Fruit fly (Drosophila melanogaster) whole organism, wandering third instar larva: ENCODE measurements around the gene mTerf5.

Experiments
- CG32264 ChIP-seq: fragments of 200-800 bp; sonication (Bioruptor generic); optimal IDR thresholded peaks from 2 replicates; lab custom pipeline; 2016; ENCODE audit warnings: missing biosample characterization, missing genetic modification characterization
- CG9705 ChIP-seq: fragments of 200-800 bp; sonication (Bioruptor generic); optimal IDR thresholded peaks from 2 replicates; lab custom pipeline; 2018; ENCODE audit warnings: missing biosample characterization, mild to moderate bottlenecking, missing genetic modification characterization
- Dfd ChIP-seq: fragments of >200 bp; optimal IDR thresholded peaks from 2 replicates; lab custom pipeline; 2017; ENCODE audit warnings: missing biosample characterization, missing genetic modification characterization
- Dif ChIP-seq: fragments of 200-275, 200-300 bp; sonication (Bioruptor generic); optimal IDR thresholded peaks from 2 replicates; lab custom pipeline; 2018; ENCODE audit warnings: missing biosample characterization, missing genetic modification characterization; ENCODE audit not compliant: partially characterized antibody
- GATAd ChIP-seq: sonication (Bioruptor generic); optimal IDR thresholded peaks from 2 replicates; lab custom pipeline; 2016; ENCODE audit warnings: missing biosample characterization, missing genetic modification characterization
- HLH106 ChIP-seq: fragments of 200-800 bp; optimal IDR thresholded peaks from 3 replicates; lab custom pipeline; 2019; ENCODE audit warnings: missing biosample characterization, mild to moderate bottlenecking, missing genetic modification characterization, moderate library complexity
- Hnf4 ChIP-seq: fragments of 200-800 bp; sonication (Bioruptor generic); optimal IDR thresholded peaks from 2 replicates; lab custom pipeline; 2016; ENCODE audit warnings: missing biosample characterization, mild to moderate bottlenecking, missing genetic modification characterization
- Hr78 ChIP-seq: fragments of >200 bp; optimal IDR thresholded peaks from 2 replicates; lab custom pipeline; 2017; ENCODE audit warnings: missing biosample characterization, missing genetic modification characterization
- Hr83 ChIP-seq: fragments of 200-300 bp; sonication (Bioruptor generic); optimal IDR thresholded peaks from 2 replicates; lab custom pipeline; 2016; ENCODE audit warnings: missing biosample characterization, mild to moderate bottlenecking, missing genetic modification characterization, moderate library complexity; ENCODE audit not compliant: poor library complexity, severe bottlenecking
- Jra ChIP-seq: sonication (Bioruptor generic); optimal IDR thresholded peaks from 2 replicates; lab custom pipeline; 2016; ENCODE audit warnings: missing biosample characterization, missing genetic modification characterization
- Mio ChIP-seq: sonication (Bioruptor generic); optimal IDR thresholded peaks from 2 replicates; lab custom pipeline; 2016; ENCODE audit warnings: missing biosample characterization, missing genetic modification characterization
- Myc ChIP-seq: fragments of >200 bp; optimal IDR thresholded peaks from 2 replicates; lab custom pipeline; 2017
- N ChIP-seq: fragments of >200 bp; optimal IDR thresholded peaks from 2 replicates; lab custom pipeline; 2018; ENCODE audit warnings: missing biosample characterization, missing external identifiers, missing genetic modification characterization
- OdsH ChIP-seq: fragments of 200-800 bp; sonication (Bioruptor generic); optimal IDR thresholded peaks from 2 replicates; lab custom pipeline; 2016; ENCODE audit warnings: missing biosample characterization, mild to moderate bottlenecking, missing genetic modification characterization
- Rel ChIP-seq, 2 experiments: fragments of 200-800 bp; sonication (Bioruptor generic) in 1 of 2; optimal IDR thresholded peaks; 2 replicates in 1 of 2; 3 replicates in 1 of 2; lab custom pipeline; 2016 to 2019; ENCODE audit warnings: mild to moderate bottlenecking in 2 of 2, missing biosample characterization in 2 of 2, missing genetic modification characterization in 2 of 2, moderate library complexity in 1 of 2
- Sp1 ChIP-seq: fragments of 200-800 bp; sonication (Bioruptor generic); optimal IDR thresholded peaks from 3 replicates; lab custom pipeline; 2019; ENCODE audit warnings: missing biosample characterization, mild to moderate bottlenecking, missing genetic modification characterization, moderate library complexity
- Vsx2 ChIP-seq: fragments of 200-300, 225-300 bp; sonication (Bioruptor generic); optimal IDR thresholded peaks from 2 replicates; lab custom pipeline; 2018; ENCODE audit warnings: missing biosample characterization, missing genetic modification characterization; ENCODE audit not compliant: partially characterized antibody
- br ChIP-seq: fragments of 200-800 bp; sonication (Bioruptor generic); optimal IDR thresholded peaks from 2 replicates; lab custom pipeline; 2016; ENCODE audit warnings: missing biosample characterization, missing genetic modification characterization
- brk ChIP-seq: fragments of 200-800 bp; sonication (Bioruptor generic); optimal IDR thresholded peaks from 2 replicates; lab custom pipeline; 2016; ENCODE audit warnings: missing biosample characterization, mild to moderate bottlenecking, missing genetic modification characterization
- dl ChIP-seq, 2 experiments: fragments of 175-275, 200-275 bp in 1 of 2; fragments of 200-275 bp in 1 of 2; sonication (Bioruptor generic); optimal IDR thresholded peaks; lab custom pipeline; 2018; ENCODE audit warnings: mild to moderate bottlenecking in 2 of 2, missing biosample characterization in 2 of 2, missing genetic modification characterization in 2 of 2, moderate library complexity in 2 of 2; ENCODE audit not compliant: partially characterized antibody in 2 of 2, insufficient read depth in 1 of 2
- dmrt93B ChIP-seq: fragments of 200-800 bp; sonication (Bioruptor generic); optimal IDR thresholded peaks from 2 replicates; lab custom pipeline; 2018; ENCODE audit warnings: missing biosample characterization, mild to moderate bottlenecking, missing genetic modification characterization
- dsf ChIP-seq: sonication (Bioruptor generic); optimal IDR thresholded peaks from 2 replicates; lab custom pipeline; 2016; ENCODE audit warnings: missing biosample characterization, missing genetic modification characterization, borderline replicate concordance
- foxo ChIP-seq, 2 experiments: fragments of 200-800 bp; sonication (Bioruptor generic); optimal IDR thresholded peaks; 2 replicates in 1 of 2; 3 replicates in 1 of 2; lab custom pipeline; 2016 to 2017; ENCODE audit warnings: missing biosample characterization in 2 of 2, missing genetic modification characterization in 2 of 2
- fru ChIP-seq: fragments of 200-800 bp; sonication (Bioruptor generic); optimal IDR thresholded peaks from 3 replicates; lab custom pipeline; 2016; ENCODE audit warnings: missing biosample characterization, mild to moderate bottlenecking, missing genetic modification characterization
- h ChIP-seq: fragments of 200-800 bp; sonication (Bioruptor generic); optimal IDR thresholded peaks from 3 replicates; lab custom pipeline; 2016; ENCODE audit warnings: missing biosample characterization, mild to moderate bottlenecking, missing genetic modification characterization
- jim ChIP-seq: fragments of 175-275, 200-325 bp; sonication (Bioruptor generic); optimal IDR thresholded peaks from 2 replicates; lab custom pipeline; 2016; ENCODE audit warnings: missing biosample characterization, mild to moderate bottlenecking, missing genetic modification characterization
- pan ChIP-seq: fragments of >200 bp; optimal IDR thresholded peaks from 2 replicates; lab custom pipeline; 2017
- psq ChIP-seq: fragments of 200-800 bp; sonication (Bioruptor generic); optimal IDR thresholded peaks from 3 replicates; lab custom pipeline; 2017; ENCODE audit warnings: missing biosample characterization, mild to moderate bottlenecking, missing genetic modification characterization, moderate library complexity
- rgr ChIP-seq: fragments of 200-800 bp; sonication (Bioruptor generic); optimal IDR thresholded peaks from 3 replicates; lab custom pipeline; 2016; ENCODE audit warnings: missing biosample characterization, mild to moderate bottlenecking, missing genetic modification characterization
- sage ChIP-seq: fragments of 200-800 bp; sonication (Bioruptor generic); optimal IDR thresholded peaks from 2 replicates; lab custom pipeline; 2016; ENCODE audit warnings: missing biosample characterization, mild to moderate bottlenecking, missing genetic modification characterization
- sv ChIP-seq: fragments of 200-800 bp; sonication (Bioruptor generic); optimal IDR thresholded peaks from 3 replicates; lab custom pipeline; 2016; ENCODE audit warnings: missing biosample characterization, missing genetic modification characterization
- tai ChIP-seq: sonication (Bioruptor generic); optimal IDR thresholded peaks from 2 replicates; lab custom pipeline; 2016; ENCODE audit warnings: missing biosample characterization, missing genetic modification characterization
- usp ChIP-seq: fragments of >200 bp; optimal IDR thresholded peaks from 2 replicates; lab custom pipeline; 2017; ENCODE audit warnings: missing biosample characterization, missing genetic modification characterization
- woc ChIP-seq: sonication (Bioruptor generic); optimal IDR thresholded peaks from 2 replicates; lab custom pipeline; 2016; ENCODE audit warnings: missing biosample characterization, mild to moderate bottlenecking, missing genetic modification characterization

Gene mTerf5

dm6 chr3R:18208479-18208878, 15.0 kb downstream of the mTerf5 start, which contains the start of gene CG44158:
Gene CG44158, plus strand, starts transcription at chr3R:18208779.
- TF ChIP-seq CG9705 (GFP tag; lab: Kevin White, UChicago), result no peak
- TF ChIP-seq CG32264 (GFP tag; lab: Kevin White, UChicago), result no peak
- TF ChIP-seq psq, result no peak
- no peak for TF ChIP-seq pan
- TF ChIP-seq HLH106, result no peak
- no peak for TF ChIP-seq Sp1 (GFP tag; lab: Kevin White, UChicago)
- TF ChIP-seq br (GFP tag; lab: Kevin White, UChicago), result no peak
- no peak for TF ChIP-seq Hr83 (GFP tag; lab: Kevin White, UChicago)
- no peak for TF ChIP-seq GATAd
- no peak for TF ChIP-seq usp
- no peak for TF ChIP-seq Rel (GFP tag; optimal IDR thresholded peaks at IDR 0.05; lab: Kevin White, UChicago)
- TF ChIP-seq Rel (tag; optimal IDR thresholded peaks at IDR 0.05; lab: Kevin White, UChicago), result no peak
- TF ChIP-seq, all 38 proteins: peak for 0

dm6 chr3R:18199885-18200249, 23.6 kb downstream of the mTerf5 start:
- TF ChIP-seq Rel (GFP tag; optimal IDR thresholded peaks at IDR 0.05; lab: Kevin White, UChicago) (no peak), Rel (tag; optimal IDR thresholded peaks at IDR 0.05; lab: Kevin White, UChicago) (peak; percentile 80), Hnf4 (no peak), jim (GFP tag; lab: Kevin White, UChicago) (no peak), woc (no peak), Mio (no peak)

dm6 chr3R:18199177-18199884, 24.2 kb downstream of the mTerf5 start, which contains the start of the genes Ssdp and CG7985:
Gene Ssdp, minus strand, starts transcription at chr3R:18199595.
Gene CG7985, plus strand, starts transcription at chr3R:18199857.
- TF ChIP-seq woc, result peak; percentile 2
- TF ChIP-seq Vsx2 (GFP tag; lab: Kevin White, UChicago), result peak; percentile 11
- no peak for TF ChIP-seq sv (GFP tag; lab: Kevin White, UChicago)
- peak; percentile 3 for TF ChIP-seq br (GFP tag; lab: Kevin White, UChicago)
- no peak for TF ChIP-seq rgr (GFP tag; lab: Kevin White, UChicago)
- TF ChIP-seq sage (GFP tag; lab: Kevin White, UChicago), result no peak
- TF ChIP-seq Hr78 (GFP tag; lab: Kevin White, UChicago), result no peak
- TF ChIP-seq Hr83 (GFP tag; lab: Kevin White, UChicago), result no peak
- TF ChIP-seq HLH106, result no peak
- TF ChIP-seq tai (GFP tag; lab: Kevin White, UChicago), result no peak
- TF ChIP-seq Mio, result no peak
- peak; percentile 97 for TF ChIP-seq psq
- TF ChIP-seq h (GFP tag; lab: Kevin White, UChicago), result peak; percentile 31
- no peak for TF ChIP-seq Myc (lab: Kevin White, UChicago)
- no peak for TF ChIP-seq dl (GFP tag; optimal IDR thresholded peaks at IDR 0.05; lab: Kevin White, UChicago; ENCODE audit: insufficient read depth in 1 of 2, partially characterized antibody in 2 of 2)
- no peak for TF ChIP-seq dmrt93B

dm6 chr3R:18198518-18199118, 24.9 kb downstream of the mTerf5 start:
- peak; percentile 64 for TF ChIP-seq dsf (GFP tag; lab: Kevin White, UChicago)
- peak; percentile 95 to 98 for TF ChIP-seq dl (GFP tag; optimal IDR thresholded peaks at IDR 0.05; lab: Kevin White, UChicago; ENCODE audit: insufficient read depth in 1 of 2, partially characterized antibody in 2 of 2)
- peak; percentile 38 for TF ChIP-seq Hnf4
- TF ChIP-seq h (GFP tag; lab: Kevin White, UChicago), result peak; percentile 80
- TF ChIP-seq Rel (GFP tag; optimal IDR thresholded peaks at IDR 0.05; lab: Kevin White, UChicago), result peak; percentile 80
- TF ChIP-seq Rel (tag; optimal IDR thresholded peaks at IDR 0.05; lab: Kevin White, UChicago), result no peak
- peak; percentile 69 for TF ChIP-seq Hr83 (GFP tag; lab: Kevin White, UChicago)
- TF ChIP-seq fru, result peak; percentile 66
- peak; percentile 57 for TF ChIP-seq br (GFP tag; lab: Kevin White, UChicago)
- no peak for TF ChIP-seq pan
- TF ChIP-seq foxo (GFP tag; optimal IDR thresholded peaks at IDR 0.05; lab: Kevin White, UChicago), result peak; percentile 37 to 76
- TF ChIP-seq tai (GFP tag; lab: Kevin White, UChicago), result no peak
- TF ChIP-seq Vsx2 (GFP tag; lab: Kevin White, UChicago), result peak; percentile 96
- peak; percentile 83 for TF ChIP-seq brk (GFP tag; lab: Kevin White, UChicago)
- peak; percentile 52 for TF ChIP-seq OdsH (GFP tag; lab: Kevin White, UChicago)
- peak; percentile 99 for TF ChIP-seq Dif (GFP tag; lab: Kevin White, UChicago)
- no peak for TF ChIP-seq Dfd
- peak; percentile 10 for TF ChIP-seq HLH106
- TF ChIP-seq sage (GFP tag; lab: Kevin White, UChicago), result peak; percentile 65
- peak; percentile 54 for TF ChIP-seq Sp1 (GFP tag; lab: Kevin White, UChicago)
- peak; percentile 63 for TF ChIP-seq rgr (GFP tag; lab: Kevin White, UChicago)
- TF ChIP-seq Hr78 (GFP tag; lab: Kevin White, UChicago), result no peak
- peak; percentile 8 for TF ChIP-seq CG32264 (GFP tag; lab: Kevin White, UChicago)
- TF ChIP-seq jim (GFP tag; lab: Kevin White, UChicago), result no peak
- peak; percentile 28 for TF ChIP-seq N (GFP tag; lab: Kevin White, UChicago)
- peak; percentile 63 for TF ChIP-seq Jra
